Worm (Caenorhabditis elegans) whole organism, mixed stage, embryonic: ENCODE measurements around the gene citk-2.

Experiments used
- M03D4.4 ChIP-seq: sonication (generic microtip); optimal IDR thresholded peaks from 2 replicates; lab custom pipeline; 2017; ENCODE audit warnings: mild to moderate bottlenecking, missing genetic modification characterization, missing compliant biosample characterization
- bed-3 ChIP-seq: fragments of 200-800 bp; sonication (Bioruptor generic); optimal IDR thresholded peaks from 3 replicates; lab custom pipeline; 2018; ENCODE audit warnings: mild to moderate bottlenecking, missing genetic modification characterization, moderate library complexity, missing compliant biosample characterization
- blmp-1 ChIP-seq: fragments of 150-350 bp; optimal IDR thresholded peaks from 2 replicates; lab custom pipeline; 2014; ENCODE audit warnings: missing biosample characterization, missing genetic modification characterization
- ceh-39 ChIP-seq: fragments of 150-350 bp; optimal IDR thresholded peaks from 2 replicates; lab custom pipeline; 2014; ENCODE audit warnings: missing biosample characterization, missing genetic modification characterization
- ceh-83 ChIP-seq: fragments of 200-800 bp; sonication (Bioruptor generic); optimal IDR thresholded peaks from 2 replicates; lab custom pipeline; 2018; ENCODE audit warnings: mild to moderate bottlenecking, missing genetic modification characterization, missing compliant biosample characterization
- ces-1 ChIP-seq: fragments of 150-350 bp; optimal IDR thresholded peaks from 2 replicates; lab custom pipeline; 2014; ENCODE audit warnings: missing biosample characterization, missing genetic modification reagents, missing genetic modification characterization
- cnd-1 ChIP-seq: fragments of 200-800 bp; sonication (Bioruptor generic); optimal IDR thresholded peaks from 2 replicates; lab custom pipeline; 2018; ENCODE audit warnings: mild to moderate bottlenecking, missing genetic modification characterization, missing compliant biosample characterization
- drap-1 ChIP-seq: fragments of 200-800 bp; sonication (Bioruptor generic); optimal IDR thresholded peaks from 3 replicates; lab custom pipeline; 2018; ENCODE audit warnings: mild to moderate bottlenecking, missing genetic modification characterization, missing compliant biosample characterization
- elt-1 ChIP-seq: sonication (generic microtip); optimal IDR thresholded peaks from 2 replicates; lab custom pipeline; 2017; ENCODE audit warnings: missing genetic modification characterization, mild to moderate bottlenecking, missing compliant biosample characterization, antibody characterized with exemption, moderate library complexity, borderline replicate concordance; ENCODE audit not compliant: insufficient read depth
- elt-3 ChIP-seq: fragments of 150-350 bp; optimal IDR thresholded peaks from 2 replicates; lab custom pipeline; 2014; ENCODE audit warnings: missing biosample characterization, missing genetic modification characterization
- flh-1 ChIP-seq: fragments of 200-800 bp; sonication (Bioruptor generic); optimal IDR thresholded peaks from 2 replicates; lab custom pipeline; 2018; ENCODE audit warnings: mild to moderate bottlenecking, missing genetic modification characterization, moderate library complexity, missing compliant biosample characterization
- ham-2 ChIP-seq: fragments of 200-800 bp; sonication (Bioruptor generic); optimal IDR thresholded peaks from 2 replicates; lab custom pipeline; 2018; ENCODE audit warnings: mild to moderate bottlenecking, missing genetic modification characterization, missing compliant biosample characterization
- hlh-1 ChIP-seq: fragments of 150-350 bp; optimal IDR thresholded peaks from 2 replicates; lab custom pipeline; 2014; ENCODE audit warnings: missing biosample characterization, missing genetic modification reagents, missing genetic modification characterization
- lin-13 ChIP-seq: fragments of 150-350 bp; optimal IDR thresholded peaks from 2 replicates; lab custom pipeline; 2014; ENCODE audit warnings: missing biosample characterization, missing genetic modification characterization
- lin-32 ChIP-seq: fragments of 200-800 bp; sonication (Bioruptor generic); optimal IDR thresholded peaks from 2 replicates; lab custom pipeline; 2018; ENCODE audit warnings: mild to moderate bottlenecking, missing genetic modification characterization, missing compliant biosample characterization
- lsy-2 ChIP-seq: fragments of 150-350 bp; optimal IDR thresholded peaks from 2 replicates; lab custom pipeline; 2014; ENCODE audit warnings: missing biosample characterization, missing genetic modification characterization
- mab-5 ChIP-seq: fragments of 150-350 bp; optimal IDR thresholded peaks from 2 replicates; lab custom pipeline; 2014; ENCODE audit warnings: missing biosample characterization, missing genetic modification characterization
- mep-1 ChIP-seq: fragments of 150-350 bp; optimal IDR thresholded peaks from 2 replicates; lab custom pipeline; 2017; ENCODE audit warnings: missing biosample characterization, missing genetic modification reagents, missing genetic modification characterization, inconsistent platforms
- mls-2 ChIP-seq: sonication (generic microtip); optimal IDR thresholded peaks from 2 replicates; lab custom pipeline; 2016; ENCODE audit warnings: mild to moderate bottlenecking, missing genetic modification characterization, moderate library complexity, missing compliant biosample characterization
- nhr-12 ChIP-seq: fragments of 150-350 bp; optimal IDR thresholded peaks from 2 replicates; lab custom pipeline; 2014; ENCODE audit warnings: missing biosample characterization, missing genetic modification characterization
- nhr-237 ChIP-seq: fragments of 150-350 bp; optimal IDR thresholded peaks from 2 replicates; lab custom pipeline; 2014; ENCODE audit warnings: missing biosample characterization, missing genetic modification characterization
- nhr-28 ChIP-seq: fragments of 150-350 bp; optimal IDR thresholded peaks from 2 replicates; lab custom pipeline; 2014; ENCODE audit warnings: missing biosample characterization, missing genetic modification characterization
- nhr-76 ChIP-seq: sonication (generic microtip); optimal IDR thresholded peaks from 2 replicates; lab custom pipeline; 2017; ENCODE audit warnings: missing biosample characterization, missing genetic modification characterization
- pha-4 ChIP-seq: fragments of 150-350 bp; optimal IDR thresholded peaks from 2 replicates; lab custom pipeline; 2018; ENCODE audit warnings: missing biosample characterization, missing genetic modification reagents, missing genetic modification characterization
- snpc-4 ChIP-seq: fragments of 150-350 bp; optimal IDR thresholded peaks from 2 replicates; lab custom pipeline; 2014; ENCODE audit warnings: missing biosample characterization, missing genetic modification characterization
- sptf-1 ChIP-seq: sonication (generic microtip); optimal IDR thresholded peaks from 2 replicates; lab custom pipeline; 2017; ENCODE audit warnings: mild to moderate bottlenecking, missing genetic modification characterization, moderate library complexity, missing compliant biosample characterization
- tbx-8 ChIP-seq: fragments of 200-800 bp; sonication (Bioruptor generic); optimal IDR thresholded peaks from 2 replicates; lab custom pipeline; 2018; ENCODE audit warnings: mild to moderate bottlenecking, missing genetic modification characterization, moderate library complexity, missing compliant biosample characterization
- unc-62 ChIP-seq: fragments of 150-350 bp; optimal IDR thresholded peaks from 2 replicates; lab custom pipeline; 2014; ENCODE audit warnings: missing biosample characterization, missing genetic modification reagents, missing genetic modification characterization
- ztf-11 ChIP-seq: fragments of 150-350 bp; optimal IDR thresholded peaks from 2 replicates; lab custom pipeline; 2014; ENCODE audit warnings: missing biosample characterization, missing genetic modification characterization

The citk-2 gene

DNA sequence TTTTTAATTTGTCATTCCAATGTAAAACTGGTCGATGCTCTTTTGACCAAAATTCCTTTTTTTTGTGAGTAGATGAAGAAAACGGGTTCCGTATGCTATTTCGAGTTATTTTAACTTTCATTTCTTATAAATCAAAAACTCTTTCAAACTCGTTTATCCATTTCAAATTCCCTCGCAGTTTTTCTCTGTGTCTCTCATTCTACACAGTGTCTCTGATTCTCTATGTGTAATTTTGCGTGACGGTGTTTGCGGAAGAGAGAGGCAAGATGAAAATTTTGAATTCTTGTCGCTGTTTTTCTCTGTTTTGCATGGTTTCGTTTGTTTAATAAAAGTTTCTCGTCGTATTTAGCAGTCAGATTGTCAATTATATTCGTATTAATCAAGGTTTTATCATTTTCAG, at the start of gene citk-2:
Gene citk-2 (plus strand): TSS at position 399 of the 400 bp plus-strand sequence.
- TF ChIP-seq nhr-237, result peak; percentile 86
- TF ChIP-seq blmp-1 (tag; lab: Kevin White, UChicago), result no peak
- TF ChIP-seq lin-13, result peak; percentile 53
- TF ChIP-seq, all 35 proteins: peak for 2

DNA sequence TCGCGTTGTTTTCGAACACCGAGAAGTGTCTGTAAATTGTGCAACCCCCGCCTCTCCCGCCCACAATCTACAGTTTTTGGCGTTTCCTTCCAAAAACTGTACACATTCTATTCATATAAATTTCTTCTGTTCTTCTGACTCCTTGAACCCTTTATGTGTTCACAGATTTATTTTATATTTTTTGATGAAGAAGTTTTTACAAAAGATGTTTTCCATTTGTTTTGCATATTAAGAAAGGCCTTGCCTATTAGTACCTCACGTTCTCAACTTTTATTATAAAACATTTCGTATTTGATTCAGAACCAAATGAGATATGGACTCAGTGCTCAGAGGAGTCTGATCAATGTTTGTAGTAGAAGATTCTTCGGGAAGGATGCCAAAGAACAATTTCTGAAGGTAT, 46.0 kb upstream of the citk-2 start, which contains the start of gene ndx-3:
Gene ndx-3 (plus strand): TSS at position 301 of the 400 bp plus-strand sequence.
- TF ChIP-seq lsy-2 (tag; lab: Kevin White, UChicago), result no peak
- TF ChIP-seq pha-4 (tag; lab: Kevin White, UChicago), result no peak

DNA sequence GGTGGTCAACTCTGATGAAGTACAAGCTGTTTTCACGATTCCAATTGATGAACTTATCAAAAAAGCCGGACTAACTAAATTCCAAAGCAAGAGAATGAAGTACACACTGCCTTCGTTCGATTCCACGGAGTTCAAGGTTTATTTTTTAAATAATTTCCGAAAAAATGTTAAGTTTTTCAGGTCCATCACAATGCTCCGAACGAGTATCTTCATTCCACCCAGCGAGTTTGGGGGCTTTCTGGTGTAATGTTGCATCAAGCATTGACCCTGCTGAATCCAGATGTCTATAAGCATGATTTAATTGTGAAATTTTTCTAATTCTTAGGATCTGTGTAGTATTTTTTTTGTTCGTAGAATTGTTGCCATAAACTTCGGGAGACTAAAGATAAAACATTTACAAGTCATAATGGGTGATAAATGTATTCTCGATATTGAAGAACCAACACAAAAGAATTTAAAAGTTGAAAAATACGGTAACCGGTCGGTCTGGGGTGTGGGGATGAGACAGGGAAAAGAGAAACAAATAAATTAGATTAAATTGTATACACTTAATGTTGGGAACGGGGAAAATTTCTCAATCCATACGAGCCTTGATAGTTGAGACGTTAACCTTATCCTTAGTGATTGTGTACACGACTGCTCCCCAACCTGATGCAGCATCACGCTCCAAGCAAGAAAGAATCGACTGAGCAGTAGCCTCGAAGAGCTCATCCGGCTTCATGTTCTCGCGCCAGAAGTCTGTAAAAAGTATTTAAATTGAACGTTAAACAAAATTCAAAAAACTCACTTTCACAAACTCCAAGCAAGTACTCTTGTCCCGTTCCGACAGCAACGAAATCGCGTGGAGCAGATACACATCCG, 45.0 kb upstream of the citk-2 start:
- TF ChIP-seq mep-1 (no peak), drap-1 (GFP tag; lab: Kevin White, UChicago) (no peak), elt-3 (tag; lab: Kevin White, UChicago) (no peak), ces-1 (no peak), nhr-76 (tag; lab: Kevin White, UChicago) (no peak), mab-5 (tag; lab: Kevin White, UChicago) (no peak), nhr-237 (no peak), bed-3 (GFP tag; lab: Kevin White, UChicago) (no peak), hlh-1 (tag; lab: Kevin White, UChicago) (no peak), ztf-11 (tag; lab: Kevin White, UChicago) (no peak), lin-32 (no peak), M03D4.4 (tag; lab: Kevin White, UChicago) (no peak), snpc-4 (tag; lab: Kevin White, UChicago) (no peak), cnd-1 (tag; lab: Kevin White, UChicago) (no peak), elt-1 (tag; lab: Kevin White, UChicago) (no peak), ceh-83 (GFP tag; lab: Kevin White, UChicago) (no peak), lin-13 (no peak), nhr-28 (tag; lab: Kevin White, UChicago) (no peak), tbx-8 (no peak), unc-62 (GFP tag; lab: Kevin White, UChicago) (no peak)

DNA sequence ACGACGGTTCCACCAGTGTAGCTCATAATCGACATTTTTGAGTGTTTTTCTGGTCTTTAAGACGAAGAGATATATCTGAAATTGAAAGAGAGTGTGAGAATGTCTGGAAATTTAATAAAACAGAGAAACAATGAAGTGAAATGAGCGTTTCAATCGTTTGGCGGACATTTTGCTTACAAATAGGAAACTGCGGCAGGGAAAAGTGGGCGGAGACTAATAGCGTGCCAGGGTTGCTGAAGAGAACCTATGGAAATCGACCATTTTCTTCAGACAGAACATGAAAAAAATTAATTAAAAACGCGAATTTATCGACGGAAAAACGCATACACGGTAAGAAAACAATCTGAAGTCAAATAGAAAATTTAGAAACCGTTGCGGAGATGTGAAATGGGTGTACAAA, 44.0 kb upstream of the citk-2 start, which contains the start of gene pbs-3:
Gene pbs-3 (minus strand): TSS at position 75 of the 400 bp plus-strand sequence.
- TF ChIP-seq ceh-39 (tag; lab: Kevin White, UChicago) (no peak), nhr-28 (tag; lab: Kevin White, UChicago) (no peak), nhr-12 (no peak), pha-4 (tag; lab: Kevin White, UChicago) (peak; percentile 19), elt-3 (tag; lab: Kevin White, UChicago) (no peak), flh-1 (no peak), mep-1 (peak; percentile 82), lsy-2 (tag; lab: Kevin White, UChicago) (peak; percentile 62), M03D4.4 (tag; lab: Kevin White, UChicago) (no peak), mab-5 (tag; lab: Kevin White, UChicago) (no peak), nhr-237 (peak; percentile 72), hlh-1 (tag; lab: Kevin White, UChicago) (peak; percentile 26), ham-2 (GFP tag; lab: Kevin White, UChicago) (no peak), tbx-8 (no peak), drap-1 (GFP tag; lab: Kevin White, UChicago) (no peak), mls-2 (tag; lab: Kevin White, UChicago) (no peak), sptf-1 (tag; lab: Kevin White, UChicago) (peak; percentile 27), lin-13 (peak; percentile 24), ces-1 (no peak)

DNA sequence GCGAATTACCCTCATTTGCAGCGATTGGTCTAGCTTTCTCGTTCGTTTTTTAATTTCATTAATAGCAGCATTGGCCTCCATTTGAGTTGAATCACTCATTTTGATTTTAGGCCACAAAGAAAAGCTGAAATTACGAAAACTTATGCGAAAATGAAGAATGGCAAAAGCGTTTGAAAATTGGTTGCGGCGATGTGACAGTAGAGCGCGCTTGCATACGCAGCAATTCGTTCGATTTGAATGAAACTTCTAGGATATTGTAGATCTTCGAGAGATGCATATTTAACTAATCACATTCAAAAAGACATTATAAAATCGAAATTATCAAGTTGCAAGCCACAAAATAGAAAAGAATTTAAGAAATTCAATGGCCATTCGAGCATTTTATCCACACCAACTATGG, 39.6 kb upstream of the citk-2 start, which contains the start of gene ulp-2:
Gene ulp-2 (minus strand): TSS at position 158 of the 400 bp plus-strand sequence.
- TF ChIP-seq hlh-1 (tag; lab: Kevin White, UChicago) (peak; percentile 6), bed-3 (GFP tag; lab: Kevin White, UChicago) (no peak)
